Fruit fly (Drosophila melanogaster) whole organism, embryonic: Measurements from ENCODE around the gene da.

Experiments
- CG10654 ChIP-seq: fragments of 200-800 bp; sonication (Bioruptor generic); optimal IDR thresholded peaks from 2 replicates; lab custom pipeline; 2016; ENCODE audit warnings: missing biosample characterization, missing genetic modification characterization
- CG12071 ChIP-seq: fragments of 200-800 bp; sonication (Bioruptor generic); optimal IDR thresholded peaks from 3 replicates; lab custom pipeline; 2018; ENCODE audit warnings: missing biosample characterization, mild to moderate bottlenecking, missing genetic modification characterization
- CG13287 ChIP-seq: fragments of 200-800 bp; sonication (Bioruptor generic); IDR thresholded peaks from 2 replicates; pipeline ENCODE4 v1.3.6; 2022; ENCODE audit warnings: missing biosample characterization, missing genetic modification characterization; ENCODE audit not compliant: partially characterized antibody
- CG13424 ChIP-seq: fragments of 200-800 bp; sonication (Bioruptor generic); optimal IDR thresholded peaks from 2 replicates; lab custom pipeline; 2019; ENCODE audit warnings: missing biosample characterization, mild to moderate bottlenecking, missing genetic modification characterization, moderate library complexity
- CG13624 ChIP-seq: fragments of 200-800 bp; sonication (Bioruptor generic); optimal IDR thresholded peaks from 2 replicates; lab custom pipeline; 2016; ENCODE audit warnings: missing biosample characterization, missing genetic modification characterization
- CG13775 ChIP-seq: fragments of 200-800 bp; sonication (Bioruptor generic); optimal IDR thresholded peaks from 3 replicates; lab custom pipeline; 2017; ENCODE audit warnings: missing biosample characterization, mild to moderate bottlenecking, missing genetic modification characterization
- CG16779 ChIP-seq: fragments of 200-800 bp; sonication (Bioruptor generic); IDR thresholded peaks from 2 replicates; pipeline ENCODE4 v1.3.6; 2022; ENCODE audit warnings: missing biosample characterization, missing genetic modification characterization
- CG16863 ChIP-seq: fragments of 200-800 bp; sonication (Bioruptor generic); optimal IDR thresholded peaks from 3 replicates; lab custom pipeline; 2016; ENCODE audit warnings: missing biosample characterization, missing genetic modification characterization
- CG17361 ChIP-seq: fragments of 200-800 bp; sonication (Bioruptor generic); IDR thresholded peaks from 3 replicates; pipeline ENCODE4 v1.3.6; 2022; ENCODE audit warnings: missing biosample characterization, missing genetic modification characterization
- CG17829 ChIP-seq: fragments of 200-800 bp; optimal IDR thresholded peaks from 2 replicates; lab custom pipeline; 2019; ENCODE audit warnings: missing biosample characterization, mild to moderate bottlenecking, missing genetic modification characterization, moderate library complexity
- CG18619 ChIP-seq: fragments of 200-800 bp; sonication (Bioruptor generic); optimal IDR thresholded peaks from 3 replicates; lab custom pipeline; 2017; ENCODE audit warnings: missing biosample characterization, mild to moderate bottlenecking, missing genetic modification characterization
- CG2120 ChIP-seq: fragments of 200-800 bp; sonication (Bioruptor generic); optimal IDR thresholded peaks from 3 replicates; lab custom pipeline; 2016; ENCODE audit warnings: missing biosample characterization, missing genetic modification characterization
- CG30020 ChIP-seq: fragments of 200-800 bp; optimal IDR thresholded peaks from 2 replicates; lab custom pipeline; 2019; ENCODE audit warnings: missing biosample characterization, mild to moderate bottlenecking, missing genetic modification characterization, moderate library complexity
- CG3065 ChIP-seq: fragments of 200-800 bp; sonication (Bioruptor generic); optimal IDR thresholded peaks from 2 replicates; lab custom pipeline; 2016; ENCODE audit warnings: missing biosample characterization, missing genetic modification characterization
- CG31224 ChIP-seq: fragments of 200-800 bp; sonication (Bioruptor generic); IDR thresholded peaks from 2 replicates; pipeline ENCODE4 v1.3.6; 2022; ENCODE audit warnings: missing biosample characterization, missing genetic modification characterization
- CG3407 ChIP-seq: fragments of 200-800 bp; sonication (Bioruptor generic); optimal IDR thresholded peaks from 2 replicates; lab custom pipeline; 2018; ENCODE audit warnings: missing biosample characterization, mild to moderate bottlenecking, missing genetic modification characterization
- CG34224 ChIP-seq: fragments of 200-800 bp; sonication (Bioruptor generic); IDR thresholded peaks from 3 replicates; pipeline ENCODE4 v1.3.6; 2022; ENCODE audit warnings: missing biosample characterization, missing genetic modification characterization; ENCODE audit not compliant: partially characterized antibody
- CG3726 ChIP-seq: fragments of 200-800 bp; sonication (Bioruptor generic); IDR thresholded peaks from 3 replicates; pipeline ENCODE4, ENCODE4 v1.3.6; 2022; ENCODE audit warnings: missing biosample characterization, missing genetic modification characterization
- CG4617 ChIP-seq: fragments of 200-800 bp; sonication (Bioruptor generic); optimal IDR thresholded peaks from 3 replicates; lab custom pipeline; 2016; ENCODE audit warnings: missing biosample characterization, missing genetic modification characterization, borderline replicate concordance
- CG5953 ChIP-seq: fragments of 200-800 bp; sonication (Bioruptor generic); IDR thresholded peaks from 2 replicates; pipeline ENCODE4 v1.3.6; 2022; ENCODE audit warnings: missing biosample characterization, missing genetic modification characterization
- CG9797 ChIP-seq: fragments of 200-800 bp; sonication (Bioruptor generic); optimal IDR thresholded peaks from 3 replicates; lab custom pipeline; 2018; ENCODE audit warnings: missing biosample characterization, mild to moderate bottlenecking, missing genetic modification characterization
- H15 ChIP-seq: fragments of 200-800 bp; sonication (Bioruptor generic); IDR thresholded peaks from 3 replicates; pipeline ENCODE4 v1.3.6; 2022; ENCODE audit warnings: missing biosample characterization, missing genetic modification characterization
- Hand ChIP-seq: fragments of 200-800 bp; sonication (Bioruptor generic); optimal IDR thresholded peaks from 2 replicates; lab custom pipeline; 2017; ENCODE audit warnings: mild to moderate bottlenecking, missing biosample characterization, missing genetic modification reagents, missing genetic modification characterization
- Hmx ChIP-seq: fragments of 200-800 bp; sonication (Bioruptor generic); optimal IDR thresholded peaks from 2 replicates; lab custom pipeline; 2016; ENCODE audit warnings: missing biosample characterization, missing genetic modification characterization
- Hr78 ChIP-seq, 2 experiments: fragments of 200-800 bp in 1 of 2; fragments of >200 bp in 1 of 2; sonication (Bioruptor generic) in 1 of 2; optimal IDR thresholded peaks; 2 replicates each; lab custom pipeline; 2017 to 2019; ENCODE audit warnings: missing biosample characterization in 2 of 2, missing genetic modification characterization in 2 of 2, mild to moderate bottlenecking in 1 of 2, moderate library complexity in 1 of 2
- Kr ChIP-seq: fragments of 200-800 bp; sonication (Bioruptor generic); optimal IDR thresholded peaks from 2 replicates; lab custom pipeline; 2017; ENCODE audit warnings: missing biosample characterization, mild to moderate bottlenecking, missing genetic modification characterization
- Lhr ChIP-seq: fragments of 200-800 bp; sonication (Bioruptor generic); optimal IDR thresholded peaks from 3 replicates; lab custom pipeline; 2017; ENCODE audit warnings: mild to moderate bottlenecking, missing biosample characterization, missing genetic modification reagents, missing genetic modification characterization
- Lim3 ChIP-seq: fragments of 200-800 bp; sonication (Bioruptor generic); IDR thresholded peaks from 2 replicates; pipeline ENCODE4 v1.3.6; 2022; ENCODE audit warnings: missing biosample characterization, missing genetic modification characterization
- Trl ChIP-seq, 3 experiments: fragments of >200 bp in 2 of 3; fragments of 200-800 bp in 1 of 3; sonication (Bioruptor generic) in 1 of 3; optimal IDR thresholded peaks; 2 replicates in 1 of 3; 3 replicates in 2 of 3; lab custom pipeline; 2016 to 2017; ENCODE audit warnings: missing biosample characterization in 1 of 3, missing genetic modification characterization in 1 of 3
- ab ChIP-seq: fragments of 200-800 bp; sonication (Bioruptor generic); optimal IDR thresholded peaks from 2 replicates; lab custom pipeline; 2016; ENCODE audit warnings: missing biosample characterization, missing genetic modification characterization
- cad ChIP-seq: fragments of >200 bp; optimal IDR thresholded peaks from 2 replicates; lab custom pipeline; 2017; ENCODE audit warnings: missing biosample characterization, missing genetic modification characterization
- crc ChIP-seq: fragments of 200-800 bp; sonication (Bioruptor generic); optimal IDR thresholded peaks from 2 replicates; lab custom pipeline; 2016; ENCODE audit warnings: missing biosample characterization, missing genetic modification characterization
- crol ChIP-seq: fragments of 200-800 bp; sonication (Bioruptor generic); IDR thresholded peaks from 2 replicates; pipeline ENCODE4 v1.3.6; 2022; ENCODE audit warnings: missing biosample characterization, missing genetic modification characterization
- dysf ChIP-seq: fragments of 200-800 bp; sonication (Bioruptor generic); IDR thresholded peaks from 3 replicates; pipeline ENCODE4 v1.3.6; 2022; ENCODE audit warnings: missing biosample characterization, missing genetic modification characterization
- ems ChIP-seq: fragments of 200-800 bp; sonication (Bioruptor generic); optimal IDR thresholded peaks from 3 replicates; lab custom pipeline; 2016; ENCODE audit warnings: missing biosample characterization, missing genetic modification characterization
- gem ChIP-seq: fragments of 200-800 bp; sonication (Bioruptor generic); optimal IDR thresholded peaks from 2 replicates; lab custom pipeline; 2019; ENCODE audit warnings: missing biosample characterization, mild to moderate bottlenecking, missing genetic modification characterization, moderate library complexity
- hbn ChIP-seq: fragments of 200-800 bp; sonication (Bioruptor generic); IDR thresholded peaks from 2 replicates; pipeline ENCODE4 v1.3.6; 2022; ENCODE audit warnings: missing biosample characterization, missing genetic modification characterization; ENCODE audit not compliant: partially characterized antibody
- insv ChIP-seq, 2 experiments: fragments of 200-800 bp; sonication (Bioruptor generic); optimal IDR thresholded peaks; 3 replicates each; lab custom pipeline; 2016 to 2018; ENCODE audit warnings: missing biosample characterization in 2 of 2, missing genetic modification characterization in 2 of 2
- kay ChIP-seq: fragments of 200-800 bp; sonication (Bioruptor generic); optimal IDR thresholded peaks from 2 replicates; lab custom pipeline; 2016; ENCODE audit warnings: missing biosample characterization, missing genetic modification characterization
- ken ChIP-seq: fragments of 200-800 bp; sonication (Bioruptor generic); IDR thresholded peaks from 3 replicates; pipeline ENCODE4 v1.3.6; 2022; ENCODE audit warnings: missing biosample characterization, missing genetic modification characterization
- nerfin-1 ChIP-seq: fragments of 200-800 bp; sonication (Bioruptor generic); optimal IDR thresholded peaks from 3 replicates; lab custom pipeline; 2019; ENCODE audit warnings: missing biosample characterization, mild to moderate bottlenecking, missing genetic modification characterization, moderate library complexity
- nmo ChIP-seq: fragments of 200-800 bp; sonication (Bioruptor generic); optimal IDR thresholded peaks from 2 replicates; lab custom pipeline; 2018; ENCODE audit warnings: missing biosample characterization, mild to moderate bottlenecking, missing genetic modification characterization, moderate library complexity
- onecut ChIP-seq: fragments of 200-800 bp; sonication (Bioruptor generic); IDR thresholded peaks from 2 replicates; pipeline ENCODE4 v1.3.6; 2022; ENCODE audit warnings: missing biosample characterization, missing genetic modification characterization
- ranshi ChIP-seq: fragments of 200-800 bp; sonication (Bioruptor generic); IDR thresholded peaks from 2 replicates; pipeline ENCODE4 v1.3.6; 2022; ENCODE audit warnings: missing biosample characterization, missing genetic modification characterization
- repo ChIP-seq: fragments of 200-800 bp; sonication (Bioruptor generic); optimal IDR thresholded peaks from 2 replicates; lab custom pipeline; 2016; ENCODE audit warnings: missing biosample characterization, missing genetic modification characterization
- sd ChIP-seq: fragments of 200-800 bp; sonication (Bioruptor generic); optimal IDR thresholded peaks from 3 replicates; lab custom pipeline; 2018; ENCODE audit warnings: missing biosample characterization, mild to moderate bottlenecking, missing genetic modification characterization, moderate library complexity
- slbo ChIP-seq: fragments of 200-800 bp; sonication (Bioruptor generic); IDR thresholded peaks from 2 replicates; pipeline ENCODE4 v1.3.6; 2022; ENCODE audit warnings: missing biosample characterization, missing genetic modification characterization
- ssp ChIP-seq: fragments of 200-800 bp; sonication (Bioruptor generic); IDR thresholded peaks from 2 replicates; pipeline ENCODE4 v1.3.6; 2022; ENCODE audit warnings: missing biosample characterization, missing genetic modification characterization
- tio ChIP-seq: fragments of 200-800 bp; sonication (Bioruptor generic); optimal IDR thresholded peaks from 2 replicates; lab custom pipeline; 2017; ENCODE audit warnings: missing biosample characterization, missing genetic modification characterization, inconsistent platforms
- tx ChIP-seq: fragments of 200-800 bp; sonication (Bioruptor generic); optimal IDR thresholded peaks from 2 replicates; lab custom pipeline; 2016; ENCODE audit warnings: missing biosample characterization, missing genetic modification characterization

The da gene

dm6 chr2L:10362408-10363067 lies 25.4 kb upstream of the da start, which contains the start of the genes Cand1 and pim (continued):
- no peak for TF ChIP-seq CG5953 (GFP tag; lab: Robert Waterston, UW)
- no peak for TF ChIP-seq ranshi
- peak; percentile 4 for TF ChIP-seq CG2120 (GFP tag; lab: Kevin White, UChicago)
- TF ChIP-seq Trl (optimal IDR thresholded peaks at IDR 0.05; lab: Kevin White, UChicago), result no peak
- no peak for TF ChIP-seq Trl (GFP tag; optimal IDR thresholded peaks at IDR 0.05; lab: Kevin White, UChicago)
- peak; percentile 48; the same call in 1 of the 3 replicates for TF ChIP-seq CG17361
- TF ChIP-seq repo (GFP tag; lab: Kevin White, UChicago), result no peak
- TF ChIP-seq onecut, result no peak
- TF ChIP-seq nmo (GFP tag; lab: Kevin White, UChicago), result peak; percentile 73
- TF ChIP-seq hbn, result peak; percentile 46; the same call in 1 of the 2 replicates
- TF ChIP-seq CG17829 (tag; lab: Kevin White, UChicago), result peak; percentile 69
- TF ChIP-seq Kr, result no peak
- peak; percentile 49 for TF ChIP-seq CG4617
- no peak for TF ChIP-seq crol (GFP tag; lab: Robert Waterston, UW)
- TF ChIP-seq ems (GFP tag; lab: Kevin White, UChicago), result no peak
- no peak for TF ChIP-seq Lim3 (GFP tag; lab: Robert Waterston, UW)
- TF ChIP-seq crc (GFP tag; lab: Kevin White, UChicago), result no peak
- peak; percentile 53 for TF ChIP-seq Lhr (GFP tag; lab: Kevin White, UChicago)
- no peak for TF ChIP-seq CG3407 (GFP tag; lab: Kevin White, UChicago)
- no peak for TF ChIP-seq CG31224 (GFP tag; lab: Robert Waterston, UW)
- no peak for TF ChIP-seq tx (GFP tag; lab: Kevin White, UChicago)
- TF ChIP-seq CG13287 (GFP tag; lab: Robert Waterston, UW), result peak; percentile 79
- TF ChIP-seq CG13775 (GFP tag; lab: Kevin White, UChicago), result no peak
- TF ChIP-seq CG30020 (tag; lab: Kevin White, UChicago), result peak; percentile 97
- peak; percentile 59 for TF ChIP-seq CG9797 (GFP tag; lab: Kevin White, UChicago)
- TF ChIP-seq CG12071 (GFP tag; lab: Kevin White, UChicago), result no peak
- no peak for TF ChIP-seq dysf (GFP tag; lab: Robert Waterston, UW)
- TF ChIP-seq CG16779, result no peak
- no peak for TF ChIP-seq Hmx (GFP tag; lab: Kevin White, UChicago)
- TF ChIP-seq CG3726 (GFP tag; lab: Robert Waterston, UW), result no peak
- no peak for TF ChIP-seq CG3065 (GFP tag; lab: Kevin White, UChicago)
- TF ChIP-seq insv (GFP tag; optimal IDR thresholded peaks at IDR 0.05; lab: Kevin White, UChicago), result no peak
- peak; percentile 50 for TF ChIP-seq sd (tag; lab: Kevin White, UChicago)
- no peak for TF ChIP-seq CG10654 (GFP tag; lab: Kevin White, UChicago)
- TF ChIP-seq nerfin-1 (tag; lab: Kevin White, UChicago), result peak; percentile 26
- no peak for TF ChIP-seq ab (GFP tag; lab: Kevin White, UChicago)
- no peak for TF ChIP-seq CG18619 (GFP tag; lab: Kevin White, UChicago)
- TF ChIP-seq tio (GFP tag; lab: Kevin White, UChicago), result no peak
- TF ChIP-seq CG13424 (tag; lab: Kevin White, UChicago), result peak; percentile 43
- TF ChIP-seq kay (GFP tag; lab: Kevin White, UChicago), result no peak
- TF ChIP-seq cad (GFP tag; lab: Kevin White, UChicago), result no peak
- TF ChIP-seq CG34224, result peak; percentile 71; the same call in 2 of the 3 replicates
- TF ChIP-seq CG16863 (GFP tag; lab: Kevin White, UChicago), result no peak
- no peak for TF ChIP-seq gem (tag; lab: Kevin White, UChicago)
- TF ChIP-seq ken (GFP tag; lab: Robert Waterston, UW), result no peak
- no peak for TF ChIP-seq CG13624 (GFP tag; lab: Kevin White, UChicago)
- TF ChIP-seq H15 (GFP tag; lab: Robert Waterston, UW), result no peak
- TF ChIP-seq Hr78 (GFP tag; optimal IDR thresholded peaks at IDR 0.05; lab: Kevin White, UChicago), result no peak
- TF ChIP-seq Hand (GFP tag; lab: Kevin White, UChicago), result no peak
- peak; percentile 29; the same call in 1 of the 2 replicates for TF ChIP-seq ssp (GFP tag; lab: Robert Waterston, UW)
- peak; percentile 55; the same call in 1 of the 2 replicates for TF ChIP-seq slbo (GFP tag; lab: Robert Waterston, UW)
